Fruit fly (Drosophila melanogaster): ENCODE data around the gene CG17261.

The CG17261 gene

dm6 chr2L:3037153-3037579 lies 5.2 kb upstream of the CG17261 start, which contains the start of the genes CG17260 and SerRS (continued):
- TF ChIP-seq CG1603 (tag; optimal IDR thresholded peaks at IDR 0.05), result peak; percentile 81
- peak; percentile 80 for TF ChIP-seq CG9876 (GFP tag; optimal IDR thresholded peaks at IDR 0.05)
- TF ChIP-seq stc (GFP tag; IDR thresholded peaks at IDR 0.05), result peak; percentile 86
- TF ChIP-seq CG8388 (GFP tag; optimal IDR thresholded peaks at IDR 0.05), result peak; percentile 89
- TF ChIP-seq Abd-B (GFP tag; optimal IDR thresholded peaks at IDR 0.05), result peak; percentile 92
- peak; percentile 77; the same call in 1 of the 2 replicates for TF ChIP-seq cas (GFP tag; IDR thresholded peaks at IDR 0.05)
- peak; percentile 66 for TF ChIP-seq CG7928 (GFP tag; optimal IDR thresholded peaks at IDR 0.05)
- TF ChIP-seq Bteb2 (GFP tag; optimal IDR thresholded peaks at IDR 0.05), result peak; percentile 93
- TF ChIP-seq Atf-2 (GFP tag; optimal IDR thresholded peaks at IDR 0.05), result peak; percentile 91
- TF ChIP-seq Fer1 (GFP tag; optimal IDR thresholded peaks at IDR 0.05), result peak; percentile 90
- TF ChIP-seq CHES-1-like (GFP tag; optimal IDR thresholded peaks at IDR 0.05), result peak; percentile 88
- TF ChIP-seq CG3838 (GFP tag; optimal IDR thresholded peaks at IDR 0.05), result peak; percentile 73
- peak; percentile 73 for TF ChIP-seq CG10431 (GFP tag; optimal IDR thresholded peaks at IDR 0.05)
- peak; percentile 90 for TF ChIP-seq Fer2 (tag; optimal IDR thresholded peaks at IDR 0.05)
- TF ChIP-seq jigr1 (GFP tag; IDR thresholded peaks at IDR 0.05), result peak; percentile 85; the same call in 2 of the 3 replicates
- peak; percentile 93 for TF ChIP-seq ranshi (GFP tag; IDR thresholded peaks at IDR 0.05)
- no peak for TF ChIP-seq abd-A (tag; optimal IDR thresholded peaks at IDR 0.05)
- TF ChIP-seq CG9932 (GFP tag; IDR thresholded peaks at IDR 0.05), result peak; percentile 98
- TF ChIP-seq Dad (GFP tag; optimal IDR thresholded peaks at IDR 0.05), result peak; percentile 88
- peak; percentile 93 for TF ChIP-seq lbe (GFP tag; optimal IDR thresholded peaks at IDR 0.05)
- TF ChIP-seq CG11696 (GFP tag; IDR thresholded peaks at IDR 0.05), result no peak
- peak; percentile 93 for TF ChIP-seq CG4617 (GFP tag; optimal IDR thresholded peaks at IDR 0.05; ENCODE audit: borderline replicate concordance)
- TF ChIP-seq phol (tag; optimal IDR thresholded peaks at IDR 0.05), result peak; percentile 96
- peak; percentile 77 for TF ChIP-seq CG30020 (tag; optimal IDR thresholded peaks at IDR 0.05)
- peak; percentile 89 for TF ChIP-seq zen (tag; optimal IDR thresholded peaks at IDR 0.05)
- TF ChIP-seq Fer3 (tag; optimal IDR thresholded peaks at IDR 0.05), result peak; percentile 95
- peak; percentile 97 for TF ChIP-seq gem (tag; optimal IDR thresholded peaks at IDR 0.05)
- TF ChIP-seq CG4404 (GFP tag; IDR thresholded peaks at IDR 0.05), result peak; percentile 94
- peak; percentile 85 for TF ChIP-seq Rx (GFP tag; IDR thresholded peaks at IDR 0.05)
- peak; percentile 91 for TF ChIP-seq NK7.1 (GFP tag; optimal IDR thresholded peaks at IDR 0.05)
- peak; percentile 89 for TF ChIP-seq CG18764 (GFP tag; optimal IDR thresholded peaks at IDR 0.05)
- peak; percentile 84 for TF ChIP-seq NFAT (GFP tag; IDR thresholded peaks at IDR 0.05)
- peak; percentile 46; the same call in 1 of the 3 replicates for TF ChIP-seq vnd (GFP tag; IDR thresholded peaks at IDR 0.05; ENCODE audit: partially characterized antibody)
- peak; percentile 70; the same call in 2 of the 3 replicates for TF ChIP-seq Optix (GFP tag; IDR thresholded peaks at IDR 0.05)
- TF ChIP-seq CG14667 (GFP tag; IDR thresholded peaks at IDR 0.05), result peak; percentile 94
- peak; percentile 59; the same call in 1 of the 2 replicates for TF ChIP-seq Dip2 (GFP tag; IDR thresholded peaks at IDR 0.05)
- TF ChIP-seq gcm2 (GFP tag; optimal IDR thresholded peaks at IDR 0.05), result peak; percentile 53
- peak; percentile 43 for TF ChIP-seq CG12071 (GFP tag; optimal IDR thresholded peaks at IDR 0.05)
- peak; percentile 85 for TF ChIP-seq disco-r (GFP tag; optimal IDR thresholded peaks at IDR 0.05)
- TF ChIP-seq p53 (GFP tag; optimal IDR thresholded peaks at IDR 0.05), result peak; percentile 63
- TF ChIP-seq CG7786 (GFP tag; optimal IDR thresholded peaks at IDR 0.05), result peak; percentile 94
- TF ChIP-seq Mad (GFP tag; optimal IDR thresholded peaks at IDR 0.05), result peak; percentile 93
- peak; percentile 67 for TF ChIP-seq onecut (GFP tag; IDR thresholded peaks at IDR 0.05)
- peak; percentile 95 for TF ChIP-seq Dbx (GFP tag; IDR thresholded peaks at IDR 0.05)
- TF ChIP-seq CG10654 (GFP tag; optimal IDR thresholded peaks at IDR 0.05), result peak; percentile 94
- TF ChIP-seq grau (tag; optimal IDR thresholded peaks at IDR 0.05), result peak; percentile 92
- peak; percentile 94 for TF ChIP-seq CG6689 (GFP tag; IDR thresholded peaks at IDR 0.05)
- no peak for TF ChIP-seq CG7745 (tag; optimal IDR thresholded peaks at IDR 0.05)
- TF ChIP-seq Hr39 (optimal IDR thresholded peaks at IDR 0.05), result no peak
- TF ChIP-seq MTF-1 (GFP tag; optimal IDR thresholded peaks at IDR 0.05; ENCODE audit: borderline replicate concordance), result peak; percentile 34
- TF ChIP-seq lola (GFP tag; optimal IDR thresholded peaks at IDR 0.05), result peak in 1 of 3 experiments; percentile 87
